Fruit fly (Drosophila melanogaster) whole organism, embryonic: ENCODE results near the gene CG3815.
A peak's percentile ranks its signal among the peaks of the same experiment; 100 is the strongest.

Experiments used
- Abd-B ChIP-seq: fragments of 200-800 bp; sonication (Bioruptor generic); optimal IDR thresholded peaks from 2 replicates; lab custom pipeline; 2018; ENCODE audit warnings: missing biosample characterization, mild to moderate bottlenecking, missing genetic modification characterization, moderate library complexity
- Aef1 ChIP-seq: fragments of 200-800 bp; sonication (Bioruptor generic); IDR thresholded peaks from 3 replicates; pipeline ENCODE4 v1.3.6; 2022; ENCODE audit warnings: missing biosample characterization, missing genetic modification characterization
- Atf6 ChIP-seq: fragments of 200-800 bp; sonication (Bioruptor generic); IDR thresholded peaks from 2 replicates; pipeline ENCODE4 v1.3.6; 2022; ENCODE audit warnings: missing biosample characterization, missing genetic modification characterization
- CG13123 ChIP-seq: fragments of 200-800 bp; sonication (Bioruptor generic); optimal IDR thresholded peaks from 2 replicates; lab custom pipeline; 2016; ENCODE audit warnings: missing biosample characterization, missing genetic modification characterization
- CG14014 ChIP-seq: fragments of 200-800 bp; sonication (Bioruptor generic); IDR thresholded peaks from 2 replicates; pipeline ENCODE4 v1.3.6; 2022; ENCODE audit warnings: missing biosample characterization, missing genetic modification characterization
- CG15479 ChIP-seq: fragments of 200-800 bp; sonication (Bioruptor generic); optimal IDR thresholded peaks from 3 replicates; lab custom pipeline; 2019; ENCODE audit warnings: missing biosample characterization, mild to moderate bottlenecking, missing genetic modification characterization, moderate library complexity
- CG15514 ChIP-seq: fragments of 200-800 bp; sonication (Bioruptor generic); optimal IDR thresholded peaks from 3 replicates; lab custom pipeline; 2017; ENCODE audit warnings: missing biosample characterization, missing genetic modification characterization, mild to moderate bottlenecking, moderate library complexity, missing genetic modification reagents
- CG18476 ChIP-seq: fragments of 200-800 bp; sonication (Bioruptor generic); optimal IDR thresholded peaks from 2 replicates; lab custom pipeline; 2016; ENCODE audit warnings: missing biosample characterization, mild to moderate bottlenecking, missing genetic modification characterization
- CG3995 ChIP-seq: fragments of 200-800 bp; sonication (Bioruptor generic); optimal IDR thresholded peaks from 3 replicates; lab custom pipeline; 2016; ENCODE audit warnings: missing biosample characterization, missing genetic modification characterization
- CG43689 ChIP-seq: fragments of 200-800 bp; sonication (Bioruptor generic); IDR thresholded peaks from 2 replicates; pipeline ENCODE4 v1.3.6; 2022; ENCODE audit warnings: missing biosample characterization, missing genetic modification characterization
- CG4617 ChIP-seq: fragments of 200-800 bp; sonication (Bioruptor generic); optimal IDR thresholded peaks from 3 replicates; lab custom pipeline; 2016; ENCODE audit warnings: missing biosample characterization, missing genetic modification characterization, borderline replicate concordance
- CG5953 ChIP-seq: fragments of 200-800 bp; sonication (Bioruptor generic); IDR thresholded peaks from 2 replicates; pipeline ENCODE4 v1.3.6; 2022; ENCODE audit warnings: missing biosample characterization, missing genetic modification characterization
- CG6683 ChIP-seq: fragments of 200-800 bp; sonication (Bioruptor generic); optimal IDR thresholded peaks from 2 replicates; lab custom pipeline; 2017; ENCODE audit warnings: missing biosample characterization, mild to moderate bottlenecking, missing genetic modification characterization, missing genetic modification reagents
- CG6791 ChIP-seq: fragments of 200-800 bp; sonication (Bioruptor generic); IDR thresholded peaks from 3 replicates; pipeline ENCODE4 v1.3.6; 2022; ENCODE audit warnings: missing biosample characterization, missing genetic modification characterization; ENCODE audit not compliant: partially characterized antibody
- D ChIP-seq, 2 experiments: fragments of 200-800 bp in 1 of 2; fragments of >200 bp in 1 of 2; sonication (Bioruptor generic) in 1 of 2; optimal IDR thresholded peaks; 2 replicates in 1 of 2; 3 replicates in 1 of 2; lab custom pipeline; 2017; ENCODE audit warnings: mild to moderate bottlenecking in 1 of 2, missing biosample characterization in 1 of 2, missing genetic modification characterization in 1 of 2, missing genetic modification reagents in 1 of 2
- ERR ChIP-seq: fragments of 200-800 bp; sonication (Bioruptor generic); optimal IDR thresholded peaks from 2 replicates; lab custom pipeline; 2016; ENCODE audit warnings: missing biosample characterization, missing genetic modification characterization
- Elba2 ChIP-seq: fragments of 200-800 bp; sonication (Bioruptor generic); optimal IDR thresholded peaks from 3 replicates; lab custom pipeline; 2016; ENCODE audit warnings: missing biosample characterization, missing genetic modification characterization
- Fer2 ChIP-seq: fragments of 200-800 bp; sonication (Bioruptor generic); optimal IDR thresholded peaks from 2 replicates; lab custom pipeline; 2018; ENCODE audit warnings: missing biosample characterization, mild to moderate bottlenecking, missing genetic modification characterization, moderate library complexity
- GATAe ChIP-seq: fragments of 200-800 bp; sonication (Bioruptor generic); conservative IDR thresholded peaks from 2 replicates; pipeline ENCODE4 v1.3.6; 2022; ENCODE audit warnings: missing biosample characterization, missing genetic modification characterization
- Hmr ChIP-seq: fragments of 200-800 bp; sonication (Bioruptor generic); optimal IDR thresholded peaks from 3 replicates; lab custom pipeline; 2017; ENCODE audit warnings: mild to moderate bottlenecking, missing biosample characterization, missing genetic modification reagents, missing genetic modification characterization
- Hsf ChIP-seq: fragments of 200-800 bp; sonication (Bioruptor generic); optimal IDR thresholded peaks from 3 replicates; lab custom pipeline; 2016; ENCODE audit warnings: missing biosample characterization, missing genetic modification characterization
- MBD-R2 ChIP-seq: fragments of 200-800 bp; sonication (Bioruptor generic); IDR thresholded peaks from 2 replicates; pipeline ENCODE4 v1.3.6; 2022; ENCODE audit warnings: missing biosample characterization, missing genetic modification characterization
- Med ChIP-seq: fragments of 200-800 bp; sonication (Bioruptor generic); peaks from one replicate; lab custom pipeline; 2016; ENCODE audit warnings: missing biosample characterization, missing genetic modification characterization, mild to moderate bottlenecking, inconsistent platforms, moderate library complexity
- Neu2 ChIP-seq: fragments of 200-800 bp; sonication (Bioruptor generic); optimal IDR thresholded peaks from 3 replicates; lab custom pipeline; 2016; ENCODE audit warnings: missing biosample characterization, missing genetic modification characterization, borderline replicate concordance
- PHDP ChIP-seq: fragments of 200-800 bp; sonication (Bioruptor generic); optimal IDR thresholded peaks from 3 replicates; lab custom pipeline; 2018; ENCODE audit warnings: missing biosample characterization, mild to moderate bottlenecking, missing genetic modification characterization, moderate library complexity
- Ravus ChIP-seq: fragments of 200-800 bp; sonication (Bioruptor generic); IDR thresholded peaks from 2 replicates; pipeline ENCODE4 v1.3.6; 2022; ENCODE audit warnings: missing biosample characterization, missing genetic modification characterization
- Rx ChIP-seq: fragments of 200-800 bp; sonication (Bioruptor generic); IDR thresholded peaks from 2 replicates; pipeline ENCODE4 v1.3.6; 2022; ENCODE audit warnings: missing biosample characterization, missing genetic modification characterization
- Sox102F ChIP-seq: fragments of 200-800 bp; sonication (Bioruptor generic); optimal IDR thresholded peaks from 2 replicates; lab custom pipeline; 2018; ENCODE audit warnings: missing biosample characterization, mild to moderate bottlenecking, missing genetic modification characterization, moderate library complexity
- Ssrp ChIP-seq: fragments of 200-800 bp; sonication (Bioruptor generic); optimal IDR thresholded peaks from 2 replicates; lab custom pipeline; 2018; ENCODE audit warnings: missing biosample characterization, mild to moderate bottlenecking, missing genetic modification characterization, moderate library complexity
- YL-1 ChIP-seq: fragments of 200-800 bp; sonication (Bioruptor generic); optimal IDR thresholded peaks from 3 replicates; lab custom pipeline; 2017; ENCODE audit warnings: missing biosample characterization, mild to moderate bottlenecking, missing genetic modification characterization
- cas ChIP-seq: fragments of 200-800 bp; sonication (Bioruptor generic); IDR thresholded peaks from 2 replicates; pipeline ENCODE4 v1.3.6; 2022; ENCODE audit warnings: missing biosample characterization, missing genetic modification characterization
- crp ChIP-seq, 2 experiments: fragments of 200-800 bp; sonication (Bioruptor generic); optimal IDR thresholded peaks; 2 replicates in 1 of 2; 3 replicates in 1 of 2; lab custom pipeline; 2017; ENCODE audit warnings: missing biosample characterization in 2 of 2, missing genetic modification characterization in 2 of 2, mild to moderate bottlenecking in 1 of 2, moderate library complexity in 1 of 2
- cwo ChIP-seq: fragments of 200-800 bp; sonication (Bioruptor generic); optimal IDR thresholded peaks from 3 replicates; lab custom pipeline; 2017; ENCODE audit warnings: missing biosample characterization, missing genetic modification characterization, mild to moderate bottlenecking, moderate library complexity, missing genetic modification reagents
- gfzf ChIP-seq: fragments of 200-800 bp; sonication (Bioruptor generic); optimal IDR thresholded peaks from 2 replicates; lab custom pipeline; 2016; ENCODE audit warnings: missing biosample characterization, mild to moderate bottlenecking, missing genetic modification characterization, moderate library complexity
- gsb-n ChIP-seq: fragments of 200-800 bp; sonication (Bioruptor generic); optimal IDR thresholded peaks from 3 replicates; lab custom pipeline; 2018; ENCODE audit warnings: missing biosample characterization, mild to moderate bottlenecking, missing genetic modification characterization
- lbe ChIP-seq: fragments of 200-800 bp; sonication (Bioruptor generic); optimal IDR thresholded peaks from 2 replicates; lab custom pipeline; 2016; ENCODE audit warnings: missing biosample characterization, mild to moderate bottlenecking, missing genetic modification characterization
- luna ChIP-seq: fragments of 200-800 bp; sonication (Bioruptor generic); optimal IDR thresholded peaks from 2 replicates; lab custom pipeline; 2016; ENCODE audit warnings: missing biosample characterization, missing genetic modification characterization
- maf-S ChIP-seq: fragments of 200-800 bp; sonication (Bioruptor generic); optimal IDR thresholded peaks from 2 replicates; lab custom pipeline; 2016; ENCODE audit warnings: missing biosample characterization, missing genetic modification characterization
- nerfin-1 ChIP-seq: fragments of 200-800 bp; sonication (Bioruptor generic); optimal IDR thresholded peaks from 3 replicates; lab custom pipeline; 2019; ENCODE audit warnings: missing biosample characterization, mild to moderate bottlenecking, missing genetic modification characterization, moderate library complexity
- pzg ChIP-seq: fragments of 200-800 bp; sonication (Bioruptor generic); optimal IDR thresholded peaks from 3 replicates; lab custom pipeline; 2018; ENCODE audit warnings: missing biosample characterization, mild to moderate bottlenecking, missing genetic modification characterization, moderate library complexity
- sd ChIP-seq: fragments of 200-800 bp; sonication (Bioruptor generic); optimal IDR thresholded peaks from 3 replicates; lab custom pipeline; 2018; ENCODE audit warnings: missing biosample characterization, mild to moderate bottlenecking, missing genetic modification characterization, moderate library complexity
- sens ChIP-seq: fragments of 200-800 bp; sonication (Bioruptor generic); peaks from one replicate; lab custom pipeline; 2016; ENCODE audit warnings: missing biosample characterization, missing genetic modification characterization
- slbo ChIP-seq: fragments of 200-800 bp; sonication (Bioruptor generic); IDR thresholded peaks from 2 replicates; pipeline ENCODE4 v1.3.6; 2022; ENCODE audit warnings: missing biosample characterization, missing genetic modification characterization
- sna ChIP-seq: fragments of 200-800 bp; sonication (Bioruptor generic); IDR thresholded peaks from 2 replicates; pipeline ENCODE4 v1.3.6; 2022; ENCODE audit warnings: missing biosample characterization, missing genetic modification characterization; ENCODE audit not compliant: partially characterized antibody
- sob ChIP-seq: fragments of 200-800 bp; sonication (Bioruptor generic); IDR thresholded peaks from 2 replicates; pipeline ENCODE4 v1.3.6; 2022; ENCODE audit warnings: missing biosample characterization, missing genetic modification characterization
- tin ChIP-seq: fragments of 200-800 bp; sonication (Bioruptor generic); optimal IDR thresholded peaks from 3 replicates; lab custom pipeline; 2016; ENCODE audit warnings: missing biosample characterization, missing genetic modification characterization
- usp ChIP-seq: fragments of >200 bp; optimal IDR thresholded peaks from 2 replicates; lab custom pipeline; 2017; ENCODE audit warnings: missing biosample characterization, missing genetic modification characterization

The CG3815 gene

DNA sequence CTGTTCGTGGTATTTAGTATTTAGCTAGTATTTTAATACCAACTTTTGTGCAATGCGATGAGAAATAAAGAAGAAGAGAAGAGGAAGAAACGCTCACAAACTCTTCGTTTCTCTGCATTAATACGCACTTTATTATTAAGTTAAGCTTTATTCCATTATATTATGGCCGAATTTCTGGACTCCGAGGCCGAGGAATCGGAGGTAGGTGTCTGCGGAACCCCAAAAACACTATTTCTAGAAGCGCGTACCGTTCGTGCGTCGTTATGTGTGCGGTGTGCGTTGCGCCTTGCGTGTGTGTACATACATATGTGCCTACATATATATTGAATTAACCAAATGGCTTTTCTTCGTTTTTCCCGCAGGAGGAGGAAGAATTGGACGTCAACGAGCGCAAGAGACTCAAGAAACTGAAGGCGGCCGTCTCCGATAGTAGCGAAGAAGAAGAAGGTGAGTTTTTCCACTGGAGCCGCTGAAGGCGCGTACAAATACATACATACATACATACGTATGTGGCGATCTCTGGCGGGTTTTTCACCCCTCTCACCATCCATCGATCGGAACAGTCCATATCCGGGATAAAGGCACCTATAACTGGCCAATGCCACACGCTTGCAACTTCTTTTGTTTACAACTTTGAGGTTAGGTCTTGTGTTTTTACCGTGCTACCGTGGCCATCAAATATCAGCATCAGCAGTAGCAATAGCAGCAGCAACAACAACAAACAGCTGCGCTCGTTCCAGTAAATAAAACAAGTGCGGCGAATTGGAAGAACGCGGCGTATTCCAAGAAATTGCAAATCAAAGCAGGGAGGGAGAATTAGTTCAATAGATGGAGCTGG lies 27.2 kb upstream of the CG3815 start, which contains the start of gene Spt6 (continued):
- TF ChIP-seq nerfin-1 (peak; percentile 51), CG43689 (GFP tag; lab: Robert Waterston, UW) (no peak), sd (no peak), sna (0 out of 2 replicates have a peak, but pooled peaks have one; percentile 21), Abd-B (GFP tag; lab: Kevin White, UChicago) (no peak), CG15479 (GFP tag; lab: Kevin White, UChicago) (peak; percentile 67), Fer2 (tag; lab: Kevin White, UChicago) (no peak), ERR (GFP tag; lab: Kevin White, UChicago) (no peak), tin (GFP tag; lab: Kevin White, UChicago) (no peak), gfzf (GFP tag; lab: Kevin White, UChicago) (no peak)

DNA sequence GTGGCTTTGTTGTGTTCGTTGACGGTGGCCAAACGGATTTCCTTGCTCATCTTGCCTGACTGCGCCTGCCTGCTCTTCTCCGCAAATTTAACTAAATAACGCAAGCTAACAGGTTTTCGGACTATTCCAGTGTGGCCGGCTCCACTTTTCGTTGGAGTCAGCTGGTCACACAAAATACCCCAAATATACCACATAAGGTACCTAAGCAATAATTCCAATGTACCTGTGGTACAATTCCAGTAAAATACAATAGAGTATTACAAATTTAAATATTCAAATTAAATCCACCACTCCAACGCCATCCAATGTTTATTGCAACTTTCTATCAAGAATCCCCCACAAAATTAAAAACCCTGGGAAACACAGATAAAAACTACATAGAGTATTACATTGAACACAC lies 18.6 kb upstream of the CG3815 start, which contains the start of gene CG3566:
TSS of gene CG3566 (minus strand) at position 135 of the 400 bp plus-strand sequence.
- no peak for TF ChIP-seq D (optimal IDR thresholded peaks at IDR 0.05; lab: Kevin White, UChicago)
- no peak for TF ChIP-seq D (GFP tag; optimal IDR thresholded peaks at IDR 0.05; lab: Kevin White, UChicago)
- no peak for TF ChIP-seq Atf6 (GFP tag; lab: Robert Waterston, UW)
- 0 out of 3 replicates have a peak, but pooled peaks have one; percentile 48 for TF ChIP-seq CG6791 (GFP tag; lab: Robert Waterston, UW)
- no peak for TF ChIP-seq PHDP (tag; lab: Kevin White, UChicago)
- no peak for TF ChIP-seq usp (GFP tag; lab: Kevin White, UChicago)
- TF ChIP-seq CG5953 (GFP tag; lab: Robert Waterston, UW), result no peak
- TF ChIP-seq luna (GFP tag; lab: Kevin White, UChicago), result no peak
- no peak for TF ChIP-seq CG6683 (GFP tag; lab: Kevin White, UChicago)
- no peak for TF ChIP-seq CG14014
- peak; percentile 5 for TF ChIP-seq CG4617
- TF ChIP-seq Hmr (GFP tag; lab: Kevin White, UChicago), result no peak
- TF ChIP-seq crp (GFP tag; optimal IDR thresholded peaks at IDR 0.05; lab: Kevin White, UChicago), result peak in 1 of 2 experiments; percentile 40
- no peak for TF ChIP-seq Aef1 (GFP tag; lab: Robert Waterston, UW)
- TF ChIP-seq cwo (GFP tag; lab: Kevin White, UChicago), result no peak
- no peak for TF ChIP-seq cas (GFP tag; lab: Robert Waterston, UW)
- peak; percentile 82 for TF ChIP-seq MBD-R2 (GFP tag; lab: Robert Waterston, UW)
- TF ChIP-seq GATAe (GFP tag; lab: Robert Waterston, UW), result no peak
- no peak for TF ChIP-seq Elba2
- TF ChIP-seq lbe, result peak; percentile 11
- no peak for TF ChIP-seq slbo
- TF ChIP-seq sob (GFP tag; lab: Robert Waterston, UW), result peak; percentile 44; the same call in 1 of the 2 replicates
- TF ChIP-seq pzg (GFP tag; lab: Kevin White, UChicago), result peak; percentile 59
- peak; percentile 79 for TF ChIP-seq sens (GFP tag; lab: Kevin White, UChicago)
- no peak for TF ChIP-seq Hsf (GFP tag; lab: Kevin White, UChicago)
- TF ChIP-seq Med (GFP tag; lab: Kevin White, UChicago), result peak; percentile 51
- peak; percentile 59 for TF ChIP-seq YL-1
- TF ChIP-seq CG13123 (GFP tag; lab: Kevin White, UChicago), result no peak
- no peak for TF ChIP-seq maf-S (GFP tag; lab: Kevin White, UChicago)
- no peak for TF ChIP-seq Sox102F (GFP tag; lab: Kevin White, UChicago)
- no peak for TF ChIP-seq Rx
- peak; percentile 17 for TF ChIP-seq CG15514 (GFP tag; lab: Kevin White, UChicago)
- TF ChIP-seq Ravus (GFP tag; lab: Robert Waterston, UW), result no peak
- no peak for TF ChIP-seq CG3995
- no peak for TF ChIP-seq gsb-n (tag; lab: Kevin White, UChicago)
- TF ChIP-seq CG18476 (GFP tag; lab: Kevin White, UChicago), result no peak
- no peak for TF ChIP-seq Neu2 (GFP tag; lab: Kevin White, UChicago)
- no peak for TF ChIP-seq Ssrp (tag; lab: Kevin White, UChicago)
